Fruit fly (Drosophila melanogaster) whole organism, embryonic: ENCODE results near the gene alpha-PheRS.
A peak's percentile ranks its signal among the peaks of the same experiment; 100 is the strongest.

ENCODE experiments used
- CG1024 ChIP-seq: fragments of 200-800 bp; sonication (Bioruptor generic); IDR thresholded peaks from 2 replicates; pipeline ENCODE4 v1.3.6; 2022; ENCODE audit warnings: missing biosample characterization, missing genetic modification characterization
- CG10267 ChIP-seq: fragments of 200-800 bp; sonication (Bioruptor generic); optimal IDR thresholded peaks from 2 replicates; lab custom pipeline; 2018; ENCODE audit warnings: missing biosample characterization, mild to moderate bottlenecking, missing genetic modification characterization, moderate library complexity
- CG10543 ChIP-seq: fragments of 200-800 bp; sonication (Bioruptor generic); optimal IDR thresholded peaks from 3 replicates; lab custom pipeline; 2017; ENCODE audit warnings: missing biosample characterization, mild to moderate bottlenecking, missing genetic modification characterization, moderate library complexity
- CG11560 ChIP-seq: fragments of 200-800 bp; sonication (Bioruptor generic); IDR thresholded peaks from 3 replicates; pipeline ENCODE4 v1.3.6; 2022; ENCODE audit warnings: missing biosample characterization, missing genetic modification characterization
- CG12104 ChIP-seq: fragments of 200-800 bp; sonication (Bioruptor generic); optimal IDR thresholded peaks from 3 replicates; lab custom pipeline; 2016; ENCODE audit warnings: missing biosample characterization, missing genetic modification characterization
- CG14710 ChIP-seq: fragments of 200-800 bp; sonication (Bioruptor generic); optimal IDR thresholded peaks from 3 replicates; lab custom pipeline; 2019; ENCODE audit warnings: missing biosample characterization, mild to moderate bottlenecking, missing genetic modification characterization, moderate library complexity
- CG14965 ChIP-seq: fragments of 200-800 bp; sonication (Bioruptor generic); optimal IDR thresholded peaks from 2 replicates; lab custom pipeline; 2016; ENCODE audit warnings: missing biosample characterization, missing genetic modification characterization, borderline replicate concordance
- CG16815 ChIP-seq: fragments of 200-800 bp; sonication (Bioruptor generic); optimal IDR thresholded peaks from 3 replicates; lab custom pipeline; 2017; ENCODE audit warnings: missing biosample characterization, mild to moderate bottlenecking, missing genetic modification characterization
- CG2889 ChIP-seq: fragments of 200-800 bp; sonication (Bioruptor generic); IDR thresholded peaks from 3 replicates; pipeline ENCODE4 v1.3.6; 2022; ENCODE audit warnings: missing biosample characterization, missing genetic modification characterization
- CG31224 ChIP-seq: fragments of 200-800 bp; sonication (Bioruptor generic); IDR thresholded peaks from 2 replicates; pipeline ENCODE4 v1.3.6; 2022; ENCODE audit warnings: missing biosample characterization, missing genetic modification characterization
- CG31441 ChIP-seq: fragments of 200-800 bp; sonication (Bioruptor generic); IDR thresholded peaks from 2 replicates; pipeline ENCODE4 v1.3.6; 2022; ENCODE audit warnings: missing biosample characterization, missing genetic modification characterization
- CG32767 ChIP-seq: fragments of 200-800 bp; sonication (Bioruptor generic); IDR thresholded peaks from 2 replicates; pipeline ENCODE4 v1.3.6; 2022; ENCODE audit warnings: missing biosample characterization, missing genetic modification characterization
- CG6175 ChIP-seq: fragments of 200-800 bp; sonication (Bioruptor generic); IDR thresholded peaks from 3 replicates; pipeline ENCODE4 v1.3.6; 2022; ENCODE audit warnings: missing biosample characterization, missing genetic modification characterization
- CG6683 ChIP-seq: fragments of 200-800 bp; sonication (Bioruptor generic); optimal IDR thresholded peaks from 2 replicates; lab custom pipeline; 2017; ENCODE audit warnings: missing biosample characterization, mild to moderate bottlenecking, missing genetic modification characterization, missing genetic modification reagents
- CG7963 ChIP-seq: fragments of 200-800 bp; sonication (Bioruptor generic); IDR thresholded peaks from 3 replicates; pipeline ENCODE4 v1.3.6; 2022; ENCODE audit warnings: missing biosample characterization, missing genetic modification characterization; ENCODE audit not compliant: partially characterized antibody
- CG8089 ChIP-seq: fragments of 200-800 bp; sonication (Bioruptor generic); optimal IDR thresholded peaks from 3 replicates; lab custom pipeline; 2016; ENCODE audit warnings: missing biosample characterization, missing genetic modification characterization
- CG9437 ChIP-seq: fragments of 200-800 bp; sonication (Bioruptor generic); optimal IDR thresholded peaks from 2 replicates; lab custom pipeline; 2018; ENCODE audit warnings: missing biosample characterization, mild to moderate bottlenecking, missing genetic modification characterization
- CG9932 ChIP-seq: fragments of 200-800 bp; sonication (Bioruptor generic); IDR thresholded peaks from 2 replicates; pipeline ENCODE4 v1.3.6; 2022; ENCODE audit warnings: missing biosample characterization, missing genetic modification characterization
- D19B ChIP-seq: fragments of 200-800 bp; sonication (Bioruptor generic); optimal IDR thresholded peaks from 2 replicates; lab custom pipeline; 2017; ENCODE audit warnings: missing biosample characterization, mild to moderate bottlenecking, missing genetic modification characterization
- Dp ChIP-seq: fragments of 200-800 bp; sonication (Bioruptor generic); optimal IDR thresholded peaks from 2 replicates; lab custom pipeline; 2018; ENCODE audit warnings: missing biosample characterization, mild to moderate bottlenecking, missing genetic modification characterization, moderate library complexity
- E2f1 ChIP-seq: fragments of 200-800 bp; sonication (Bioruptor generic); IDR thresholded peaks from 2 replicates; pipeline ENCODE4 v1.3.6; 2022; ENCODE audit warnings: missing biosample characterization, missing genetic modification characterization
- Eip74EF ChIP-seq, 2 experiments: fragments of 200-800 bp in 1 of 2; fragments of >200 bp in 1 of 2; sonication (Bioruptor generic) in 1 of 2; optimal IDR thresholded peaks; 2 replicates each; lab custom pipeline; 2017 to 2019; ENCODE audit warnings: missing biosample characterization in 2 of 2, missing genetic modification characterization in 2 of 2, mild to moderate bottlenecking in 1 of 2, moderate library complexity in 1 of 2
- Ets65A ChIP-seq: fragments of 200-800 bp; sonication (Bioruptor generic); peaks from one replicate; lab custom pipeline; 2016; ENCODE audit warnings: missing biosample characterization, missing genetic modification characterization
- Gsc ChIP-seq: fragments of 200-800 bp; sonication (Bioruptor generic); IDR thresholded peaks from 2 replicates; pipeline ENCODE4 v1.3.6; 2022; ENCODE audit warnings: missing biosample characterization, missing genetic modification characterization
- Hsf ChIP-seq: fragments of 200-800 bp; sonication (Bioruptor generic); optimal IDR thresholded peaks from 3 replicates; lab custom pipeline; 2016; ENCODE audit warnings: missing biosample characterization, missing genetic modification characterization
- Meics ChIP-seq: fragments of 200-800 bp; sonication (Bioruptor generic); optimal IDR thresholded peaks from 2 replicates; lab custom pipeline; 2017; ENCODE audit warnings: missing biosample characterization, mild to moderate bottlenecking, missing genetic modification characterization
- Mes4 ChIP-seq: fragments of 200-800 bp; sonication (Bioruptor generic); optimal IDR thresholded peaks from 2 replicates; lab custom pipeline; 2016; ENCODE audit warnings: missing biosample characterization, missing genetic modification characterization
- Opbp ChIP-seq: fragments of 200-800 bp; sonication (Bioruptor generic); IDR thresholded peaks from 3 replicates; pipeline ENCODE4 v1.3.6; 2022; ENCODE audit warnings: missing biosample characterization, missing genetic modification characterization; ENCODE audit not compliant: partially characterized antibody
- Sin3A ChIP-seq: fragments of >200 bp; optimal IDR thresholded peaks from 2 replicates; lab custom pipeline; 2018
- bowl ChIP-seq: fragments of 200-800 bp; sonication (Bioruptor generic); IDR thresholded peaks from 2 replicates; pipeline ENCODE4 v1.3.6; 2022; ENCODE audit warnings: missing biosample characterization, missing genetic modification characterization
- cwo ChIP-seq: fragments of 200-800 bp; sonication (Bioruptor generic); optimal IDR thresholded peaks from 3 replicates; lab custom pipeline; 2017; ENCODE audit warnings: missing biosample characterization, missing genetic modification characterization, mild to moderate bottlenecking, moderate library complexity, missing genetic modification reagents
- dimm ChIP-seq: fragments of 200-800 bp; sonication (Bioruptor generic); IDR thresholded peaks from 2 replicates; pipeline ENCODE4 v1.3.6; 2022; ENCODE audit warnings: missing biosample characterization, missing genetic modification characterization
- emc ChIP-seq: fragments of 200-800 bp; sonication (Bioruptor generic); optimal IDR thresholded peaks from 2 replicates; lab custom pipeline; 2016; ENCODE audit warnings: missing biosample characterization, missing genetic modification characterization
- fu2 ChIP-seq: fragments of 200-800 bp; sonication (Bioruptor generic); optimal IDR thresholded peaks from 2 replicates; lab custom pipeline; 2016; ENCODE audit warnings: missing biosample characterization, missing genetic modification characterization
- gcm ChIP-seq: fragments of 200-800 bp; sonication (Bioruptor generic); optimal IDR thresholded peaks from 2 replicates; lab custom pipeline; 2019; ENCODE audit warnings: missing biosample characterization, mild to moderate bottlenecking, missing genetic modification characterization, moderate library complexity
- hbn ChIP-seq: fragments of 200-800 bp; sonication (Bioruptor generic); IDR thresholded peaks from 2 replicates; pipeline ENCODE4 v1.3.6; 2022; ENCODE audit warnings: missing biosample characterization, missing genetic modification characterization; ENCODE audit not compliant: partially characterized antibody
- peb ChIP-seq: fragments of 200-800 bp; sonication (Bioruptor generic); IDR thresholded peaks from 2 replicates; pipeline ENCODE4 v1.3.6; 2022; ENCODE audit warnings: missing biosample characterization, missing genetic modification characterization
- phol ChIP-seq: fragments of 200-800 bp; sonication (Bioruptor generic); optimal IDR thresholded peaks from 3 replicates; lab custom pipeline; 2018; ENCODE audit warnings: missing biosample characterization, mild to moderate bottlenecking, missing genetic modification characterization, moderate library complexity
- salm ChIP-seq: fragments of 200-800 bp; sonication (Bioruptor generic); optimal IDR thresholded peaks from 2 replicates; lab custom pipeline; 2018; ENCODE audit warnings: missing biosample characterization, mild to moderate bottlenecking, missing genetic modification characterization
- sc ChIP-seq, 3 experiments: fragments of >200 bp in 2 of 3; fragments of 200-800 bp in 1 of 3; sonication (Bioruptor generic) in 1 of 3; optimal IDR thresholded peaks; 2 replicates in 2 of 3; 3 replicates in 1 of 3; lab custom pipeline; 2017; ENCODE audit warnings: mild to moderate bottlenecking in 1 of 3, missing biosample characterization in 1 of 3, missing genetic modification characterization in 1 of 3, missing genetic modification reagents in 1 of 3
- schlank ChIP-seq: fragments of 200-800 bp; sonication (Bioruptor generic); optimal IDR thresholded peaks from 2 replicates; lab custom pipeline; 2018; ENCODE audit warnings: missing biosample characterization, mild to moderate bottlenecking, missing genetic modification characterization
- sna ChIP-seq: fragments of 200-800 bp; sonication (Bioruptor generic); IDR thresholded peaks from 2 replicates; pipeline ENCODE4 v1.3.6; 2022; ENCODE audit warnings: missing biosample characterization, missing genetic modification characterization; ENCODE audit not compliant: partially characterized antibody
- so ChIP-seq: fragments of 200-800 bp; sonication (Bioruptor generic); IDR thresholded peaks from 3 replicates; pipeline ENCODE4 v1.3.6; 2022; ENCODE audit warnings: missing biosample characterization, missing genetic modification characterization
- sob ChIP-seq: fragments of 200-800 bp; sonication (Bioruptor generic); IDR thresholded peaks from 2 replicates; pipeline ENCODE4 v1.3.6; 2022; ENCODE audit warnings: missing biosample characterization, missing genetic modification characterization
- sqz ChIP-seq: fragments of 200-800 bp; sonication (Bioruptor generic); optimal IDR thresholded peaks from 3 replicates; lab custom pipeline; 2018; ENCODE audit warnings: missing biosample characterization, mild to moderate bottlenecking, missing genetic modification characterization
- sr ChIP-seq: fragments of 200-800 bp; sonication (Bioruptor generic); IDR thresholded peaks from 3 replicates; pipeline ENCODE4 v1.3.6; 2022; ENCODE audit warnings: missing biosample characterization, missing genetic modification characterization
- tio ChIP-seq: fragments of 200-800 bp; sonication (Bioruptor generic); optimal IDR thresholded peaks from 2 replicates; lab custom pipeline; 2017; ENCODE audit warnings: missing biosample characterization, missing genetic modification characterization, inconsistent platforms
- toy ChIP-seq: fragments of 200-800 bp; sonication (Bioruptor generic); IDR thresholded peaks from 2 replicates; pipeline ENCODE4 v1.3.6; 2022; ENCODE audit warnings: missing biosample characterization, missing genetic modification characterization
- trh ChIP-seq: fragments of 200-800 bp; sonication (Bioruptor generic); optimal IDR thresholded peaks from 2 replicates; lab custom pipeline; 2016; ENCODE audit warnings: missing biosample characterization, missing genetic modification characterization
- twi ChIP-seq: fragments of 200-800 bp; optimal IDR thresholded peaks from 2 replicates; lab custom pipeline; 2019; ENCODE audit warnings: missing biosample characterization, mild to moderate bottlenecking, missing genetic modification characterization, moderate library complexity
- tx ChIP-seq: fragments of 200-800 bp; sonication (Bioruptor generic); optimal IDR thresholded peaks from 2 replicates; lab custom pipeline; 2016; ENCODE audit warnings: missing biosample characterization, missing genetic modification characterization
- yki ChIP-seq: fragments of >200 bp; optimal IDR thresholded peaks from 3 replicates; lab custom pipeline; 2018
- z ChIP-seq: fragments of 200-800 bp; sonication (Bioruptor generic); IDR thresholded peaks from 3 replicates; pipeline ENCODE4 v1.3.6; 2022; ENCODE audit warnings: missing biosample characterization, missing genetic modification characterization

alpha-PheRS gene

dm6 chrX:8177030-8177349, 31.6 kb upstream of the alpha-PheRS start, which contains the start of gene slpr (continued):
- TF ChIP-seq so (GFP tag; lab: Robert Waterston, UW) (no peak), E2f1 (GFP tag; lab: Robert Waterston, UW) (no peak), CG7963 (GFP tag; lab: Robert Waterston, UW) (no peak), hbn (GFP tag; lab: Robert Waterston, UW) (no peak), Gsc (GFP tag; lab: Robert Waterston, UW) (no peak), yki (lab: Kevin White, UChicago) (no peak), CG31224 (GFP tag; lab: Robert Waterston, UW) (no peak), CG10267 (tag; lab: Kevin White, UChicago) (peak; percentile 92), CG11560 (tag; lab: Robert Waterston, UW) (no peak), peb (GFP tag; lab: Robert Waterston, UW) (no peak), Meics (GFP tag; lab: Kevin White, UChicago) (no peak), toy (GFP tag; lab: Robert Waterston, UW) (no peak), CG2889 (no peak), CG31441 (GFP tag; lab: Robert Waterston, UW) (no peak), twi (tag; lab: Kevin White, UChicago) (no peak), CG14965 (GFP tag; lab: Kevin White, UChicago) (no peak), Mes4 (GFP tag; lab: Kevin White, UChicago) (no peak), CG12104 (GFP tag; lab: Kevin White, UChicago) (no peak), bowl (no peak), tx (GFP tag; lab: Kevin White, UChicago) (no peak), cwo (GFP tag; lab: Kevin White, UChicago) (no peak), Sin3A (peak; percentile 22), CG6175 (GFP tag; lab: Robert Waterston, UW) (no peak), sna (GFP tag; lab: Robert Waterston, UW) (no peak), CG10543 (GFP tag; lab: Kevin White, UChicago) (no peak), z (no peak), schlank (tag; lab: Kevin White, UChicago) (no peak), phol (tag; lab: Kevin White, UChicago) (peak; percentile 20), Dp (GFP tag; lab: Kevin White, UChicago) (peak; percentile 60), CG9437 (no peak), emc (GFP tag; lab: Kevin White, UChicago) (no peak), CG1024 (GFP tag; lab: Robert Waterston, UW) (no peak), salm (no peak), Eip74EF (GFP tag; optimal IDR thresholded peaks at IDR 0.05; lab: Kevin White, UChicago) (no peak), gcm (GFP tag; lab: Kevin White, UChicago) (no peak), sc (optimal IDR thresholded peaks at IDR 0.05; lab: Kevin White, UChicago) (no peak), sc (GFP tag; optimal IDR thresholded peaks at IDR 0.05; lab: Kevin White, UChicago) (no peak), CG8089 (GFP tag; lab: Kevin White, UChicago) (no peak), sob (no peak), trh (GFP tag; lab: Kevin White, UChicago) (no peak), sqz (no peak), Hsf (GFP tag; lab: Kevin White, UChicago) (no peak), dimm (GFP tag; lab: Robert Waterston, UW) (no peak), CG16815 (no peak), CG9932 (GFP tag; lab: Robert Waterston, UW) (no peak), fu2 (GFP tag; lab: Kevin White, UChicago) (no peak), CG32767 (GFP tag; lab: Robert Waterston, UW) (no peak), Opbp (GFP tag; lab: Robert Waterston, UW) (no peak), D19B (GFP tag; lab: Kevin White, UChicago) (no peak), tio (GFP tag; lab: Kevin White, UChicago) (no peak), sr (GFP tag; lab: Robert Waterston, UW) (no peak), CG6683 (GFP tag; lab: Kevin White, UChicago) (no peak), CG14710 (peak; percentile 44), Ets65A (no peak)
